Fruit fly (Drosophila melanogaster): ENCODE results near the gene CG4955.

DNA sequence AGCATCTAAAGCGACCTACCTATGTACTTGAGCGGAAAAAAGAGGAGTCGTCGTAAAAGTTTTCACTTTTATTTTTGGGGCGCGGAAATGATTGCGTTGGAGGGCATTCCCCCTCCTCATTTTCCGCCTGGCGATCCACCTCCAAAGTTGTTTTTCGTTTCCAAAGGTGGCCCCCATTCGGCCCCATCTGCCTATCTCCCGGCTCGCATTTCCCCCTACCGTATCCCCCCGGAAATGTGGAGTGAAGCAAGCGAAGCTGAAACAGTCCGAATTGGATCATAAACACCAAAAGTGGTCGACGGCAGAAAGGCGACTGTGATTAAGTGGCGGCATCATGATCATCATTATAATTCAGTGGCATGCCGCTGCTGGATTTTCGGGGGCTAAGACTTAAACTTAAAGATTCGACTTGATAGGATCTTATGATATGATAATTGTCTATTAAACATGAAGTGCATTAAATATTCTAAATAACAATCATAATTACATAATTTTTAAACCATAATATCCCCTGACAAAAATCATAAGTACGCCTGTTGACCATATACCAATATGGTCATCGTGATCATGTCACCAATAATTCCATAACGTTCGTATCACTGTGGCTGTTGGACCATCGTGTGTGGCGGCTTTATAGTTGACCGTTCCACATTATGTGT is 42.4 kb downstream of the CG4955 start:
- no peak for TF ChIP-seq CG6854 (GFP tag; optimal IDR thresholded peaks at IDR 0.05)
- TF ChIP-seq esn (GFP tag; optimal IDR thresholded peaks at IDR 0.05), result peak; percentile 66
- TF ChIP-seq ss (GFP tag; optimal IDR thresholded peaks at IDR 0.05), result peak in 1 of 2 experiments; percentile 43
- TF ChIP-seq Lpt (GFP tag; optimal IDR thresholded peaks at IDR 0.05), result no peak
- peak; percentile 56 for TF ChIP-seq cyc (GFP tag; optimal IDR thresholded peaks at IDR 0.05)
- TF ChIP-seq CG15336 (GFP tag; IDR thresholded peaks at IDR 0.05), result peak; percentile 49; the same call in 1 of the 2 replicates
- peak; percentile 58 for TF ChIP-seq OdsH (GFP tag; optimal IDR thresholded peaks at IDR 0.05)
- TF ChIP-seq eg (GFP tag; IDR thresholded peaks at IDR 0.05), result peak; percentile 69

Data from whole organism, prepupa.